Worm (Caenorhabditis elegans) whole organism, L4/young adult: ENCODE results near the gene srbc-6.

Experiments used
- W03F9.2 ChIP-seq: fragments of 150-350 bp; optimal IDR thresholded peaks from 2 replicates; lab custom pipeline; 2014; ENCODE audit warnings: missing biosample characterization, missing genetic modification characterization
- dao-5 ChIP-seq: sonication (generic microtip); optimal IDR thresholded peaks from 2 replicates; lab custom pipeline; 2016; ENCODE audit warnings: missing genotype, missing genetic modification characterization, moderate library complexity, missing compliant biosample characterization
- him-1 ChIP-seq: sonication (generic microtip); optimal IDR thresholded peaks from 2 replicates; lab custom pipeline; 2016; ENCODE audit warnings: missing genotype, missing genetic modification reagents, missing genetic modification characterization, missing compliant biosample characterization

- TF ChIP-seq dao-5 (tag; lab: Kevin White, UChicago), result no peak
- TF ChIP-seq him-1 (tag; lab: Kevin White, UChicago), result no peak
- TF ChIP-seq W03F9.2, result no peak
Measured at ce11 chrV:3218604-3219003, 48.7 kb downstream of the srbc-6 start.
